Worm (Caenorhabditis elegans) whole organism, L4 larva: ENCODE measurements around the gene W02D7.11.

Source experiments
- F10B5.3 ChIP-seq: sonication (generic microtip); optimal IDR thresholded peaks from 2 replicates; lab custom pipeline; 2016; ENCODE audit warnings: mild to moderate bottlenecking, missing genetic modification characterization, missing compliant biosample characterization
- F37D6.2 ChIP-seq: sonication (generic microtip); optimal IDR thresholded peaks from 2 replicates; lab custom pipeline; 2016; ENCODE audit warnings: mild to moderate bottlenecking, missing genetic modification characterization, missing compliant biosample characterization
- F44E2.7 ChIP-seq: fragments of 200-800 bp; sonication (Bioruptor generic); IDR thresholded peaks from 2 replicates; pipeline ENCODE4 v2.1.2; 2022; ENCODE audit warnings: missing genetic modification characterization, missing compliant biosample characterization
- F49E8.2 ChIP-seq: sonication (generic microtip); optimal IDR thresholded peaks from 2 replicates; lab custom pipeline; 2016; ENCODE audit warnings: missing compliant biosample characterization, mild to moderate bottlenecking, missing genetic modification characterization, borderline replicate concordance
- R02D3.7 ChIP-seq: fragments of 150-350 bp; sonication (generic microtip); optimal IDR thresholded peaks from 3 replicates; lab custom pipeline; 2014; ENCODE audit warnings: missing biosample characterization, missing genetic modification characterization
- T20F7.1 ChIP-seq: fragments of 200-800 bp; sonication (Bioruptor generic); optimal IDR thresholded peaks from 2 replicates; lab custom pipeline; 2018; ENCODE audit warnings: mild to moderate bottlenecking, missing genetic modification characterization, missing compliant biosample characterization
- Y75B8A.6 ChIP-seq: fragments of 200-800 bp; sonication (Bioruptor generic); IDR thresholded peaks from 2 replicates; pipeline ENCODE4 v1.3.6; 2022; ENCODE audit warnings: missing genetic modification reagents, missing genetic modification characterization, missing compliant biosample characterization
- ZK337.2 ChIP-seq: fragments of 200-800 bp; sonication (Bioruptor generic); IDR thresholded peaks from 2 replicates; pipeline ENCODE4 v1.3.6; 2022; ENCODE audit warnings: missing genetic modification reagents, missing genetic modification characterization, missing compliant biosample characterization
- attf-4 ChIP-seq: sonication (generic microtip); optimal IDR thresholded peaks from 3 replicates; lab custom pipeline; 2017; ENCODE audit warnings: missing biosample characterization, missing genetic modification characterization
- ceh-82 ChIP-seq: sonication (generic microtip); optimal IDR thresholded peaks from 2 replicates; lab custom pipeline; 2017; ENCODE audit warnings: missing biosample characterization, missing genetic modification characterization
- daf-16 ChIP-seq, 3 experiments: sonication (generic microtip); optimal IDR thresholded peaks; 2 replicates each; lab custom pipeline; 2016 to 2017; ENCODE audit warnings: missing genetic modification characterization in 3 of 3, missing genetic modification reagents in 3 of 3, mild to moderate bottlenecking in 2 of 3, missing compliant biosample characterization in 2 of 3, missing biosample characterization in 1 of 3, moderate library complexity in 1 of 3
- daf-19 ChIP-seq: fragments of 200-800 bp; sonication (Bioruptor generic); conservative IDR thresholded peaks from 2 replicates; pipeline ENCODE4 v1.3.6; 2022; ENCODE audit warnings: missing genetic modification characterization, missing compliant biosample characterization
- dmd-6 ChIP-seq: fragments of 200-800 bp; sonication (Bioruptor generic); IDR thresholded peaks from 2 replicates; pipeline ENCODE4 v1.3.6; 2022; ENCODE audit warnings: missing genetic modification reagents, missing genetic modification characterization, missing compliant biosample characterization
- dpl-1 ChIP-seq: fragments of 150-350 bp; optimal IDR thresholded peaks from 2 replicates; lab custom pipeline; 2014; ENCODE audit warnings: missing biosample characterization, missing genetic modification reagents, missing genetic modification characterization
- duxl-1 ChIP-seq: sonication (generic microtip); optimal IDR thresholded peaks from 2 replicates; lab custom pipeline; 2016; ENCODE audit warnings: mild to moderate bottlenecking, missing genetic modification characterization, moderate library complexity, missing compliant biosample characterization; ENCODE audit not compliant: poor library complexity
- dve-1 ChIP-seq: sonication (generic microtip); optimal IDR thresholded peaks from 2 replicates; lab custom pipeline; 2017; ENCODE audit warnings: antibody characterized with exemption, mild to moderate bottlenecking, missing genetic modification characterization, missing compliant biosample characterization; ENCODE audit not compliant: insufficient read depth
- fos-1 ChIP-seq: fragments of 150-350 bp; optimal IDR thresholded peaks from 2 replicates; lab custom pipeline; 2014; ENCODE audit warnings: missing biosample characterization, missing genetic modification characterization
- gei-8 ChIP-seq: fragments of 200-800 bp; sonication (Bioruptor generic); optimal IDR thresholded peaks from 2 replicates; lab custom pipeline; 2018; ENCODE audit warnings: mild to moderate bottlenecking, missing genetic modification characterization, missing compliant biosample characterization
- hlh-11 ChIP-seq: fragments of 200-800 bp; sonication (Bioruptor generic); optimal IDR thresholded peaks from 2 replicates; lab custom pipeline; 2018; ENCODE audit warnings: mild to moderate bottlenecking, missing genetic modification characterization, missing compliant biosample characterization
- hlh-30 ChIP-seq: sonication (generic microtip); optimal IDR thresholded peaks from 2 replicates; lab custom pipeline; 2017; ENCODE audit warnings: antibody characterized with exemption, mild to moderate bottlenecking, missing genetic modification characterization, missing compliant biosample characterization; ENCODE audit not compliant: insufficient read depth
- lin-1 ChIP-seq: fragments of 200-800 bp; sonication (Bioruptor generic); IDR thresholded peaks from 2 replicates; pipeline ENCODE4 v1.3.6; 2022; ENCODE audit warnings: missing genetic modification reagents, missing genetic modification characterization, missing compliant biosample characterization
- lin-13 ChIP-seq: fragments of 150-350 bp; optimal IDR thresholded peaks from 2 replicates; lab custom pipeline; 2014; ENCODE audit warnings: missing biosample characterization, missing genetic modification reagents, missing genetic modification characterization
- lin-15B ChIP-seq: fragments of 150-350 bp; sonication (generic microtip); optimal IDR thresholded peaks from 3 replicates; lab custom pipeline; 2014; ENCODE audit warnings: missing biosample characterization, missing genetic modification characterization
- lir-3 ChIP-seq: sonication (generic microtip); optimal IDR thresholded peaks from 2 replicates; lab custom pipeline; 2016; ENCODE audit warnings: mild to moderate bottlenecking, missing genetic modification characterization, missing compliant biosample characterization
- mdl-1 ChIP-seq, 2 experiments: fragments of 150-350 bp in 1 of 2; sonication (generic microtip) in 1 of 2; optimal IDR thresholded peaks; 2 replicates each; lab custom pipeline; 2014 to 2017; ENCODE audit warnings: missing biosample characterization in 2 of 2, missing genetic modification characterization in 2 of 2
- mdt-29 ChIP-seq: fragments of 200-800 bp; sonication (Bioruptor generic); IDR thresholded peaks from 2 replicates; pipeline ENCODE4 v1.3.6; 2022; ENCODE audit warnings: missing genetic modification reagents, missing genetic modification characterization, missing compliant biosample characterization
- mep-1 ChIP-seq: fragments of 150-350 bp; sonication (generic microtip); optimal IDR thresholded peaks from 3 replicates; lab custom pipeline; 2014; ENCODE audit warnings: missing biosample characterization, missing genetic modification characterization
- nhr-11 ChIP-seq: fragments of 150-350 bp; optimal IDR thresholded peaks from 2 replicates; lab custom pipeline; 2014; ENCODE audit warnings: missing biosample characterization, missing genetic modification characterization
- nhr-111 ChIP-seq: fragments of 200-800 bp; sonication (Bioruptor generic); optimal IDR thresholded peaks from 2 replicates; lab custom pipeline; 2018; ENCODE audit warnings: mild to moderate bottlenecking, missing genetic modification characterization, missing compliant biosample characterization
- nhr-237 ChIP-seq: sonication (generic microtip); optimal IDR thresholded peaks from 2 replicates; lab custom pipeline; 2017; ENCODE audit warnings: missing biosample characterization, missing genetic modification characterization
- nhr-28 ChIP-seq: fragments of 150-350 bp; optimal IDR thresholded peaks from 2 replicates; lab custom pipeline; 2014; ENCODE audit warnings: missing biosample characterization, missing genetic modification characterization
- nhr-41 ChIP-seq: fragments of 200-800 bp; sonication (Bioruptor generic); IDR thresholded peaks from 2 replicates; pipeline ENCODE4 v1.3.6; 2022; ENCODE audit warnings: missing genetic modification reagents, missing genetic modification characterization, missing compliant biosample characterization
- nhr-48 ChIP-seq: sonication (generic microtip); optimal IDR thresholded peaks from 2 replicates; lab custom pipeline; 2016; ENCODE audit warnings: mild to moderate bottlenecking, missing genetic modification characterization, missing compliant biosample characterization
- pha-4 ChIP-seq, 2 experiments: fragments of 150-350 bp in 1 of 2; fragments of 200-800 bp in 1 of 2; sonication (Bioruptor generic) in 1 of 2; IDR thresholded peaks in 1 of 2; optimal IDR thresholded peaks in 1 of 2; 2 replicates each; pipeline versions ENCODE4 v1.3.6 to Lab custom; 2014 to 2022; ENCODE audit warnings: missing genetic modification characterization in 2 of 2, missing genetic modification reagents in 2 of 2, missing biosample characterization in 1 of 2, missing compliant biosample characterization in 1 of 2
- php-3 ChIP-seq: fragments of 200-800 bp; sonication (Bioruptor generic); IDR thresholded peaks from 2 replicates; pipeline ENCODE4 v1.3.6; 2022; ENCODE audit warnings: missing genetic modification reagents, missing genetic modification characterization, missing compliant biosample characterization
- pqm-1 ChIP-seq: sonication (generic microtip); optimal IDR thresholded peaks from 2 replicates; lab custom pipeline; 2017; ENCODE audit warnings: missing biosample characterization, missing genetic modification characterization
- rbr-2 ChIP-seq: sonication (generic microtip); optimal IDR thresholded peaks from 2 replicates; lab custom pipeline; 2016; ENCODE audit warnings: missing genotype, missing genetic modification characterization, missing compliant biosample characterization
- sdz-12 ChIP-seq: fragments of 200-800 bp; sonication (Bioruptor generic); optimal IDR thresholded peaks from 2 replicates; lab custom pipeline; 2018; ENCODE audit warnings: mild to moderate bottlenecking, missing genetic modification characterization, missing compliant biosample characterization
- set-16 ChIP-seq: fragments of 200-800 bp; sonication (Bioruptor generic); IDR thresholded peaks from 2 replicates; pipeline ENCODE4 v1.3.6; 2022; ENCODE audit warnings: missing genetic modification reagents, missing genetic modification characterization, missing compliant biosample characterization
- tra-1 ChIP-seq: fragments of 200-800 bp; sonication (Bioruptor generic); IDR thresholded peaks from 2 replicates; pipeline ENCODE4 v1.3.6; 2022; ENCODE audit warnings: missing genetic modification reagents, missing genetic modification characterization, missing compliant biosample characterization
- unc-62 ChIP-seq, 3 experiments: fragments of 150-350 bp in 1 of 3; sonication (generic microtip); optimal IDR thresholded peaks in 2 of 3; peaks in 1 of 3; 1 replicate in 1 of 3; 2 replicates in 2 of 3; lab custom pipeline; 2014 to 2017; ENCODE audit warnings: missing biosample characterization in 3 of 3, missing genetic modification characterization in 3 of 3, missing genetic modification reagents in 3 of 3, missing genotype in 1 of 3
- zag-1 ChIP-seq: fragments of 150-350 bp; optimal IDR thresholded peaks from 2 replicates; lab custom pipeline; 2014; ENCODE audit warnings: missing biosample characterization, missing genetic modification characterization
- zfp-2 ChIP-seq: sonication (generic microtip); optimal IDR thresholded peaks from 2 replicates; lab custom pipeline; 2016; ENCODE audit warnings: mild to moderate bottlenecking, missing genetic modification characterization, missing compliant biosample characterization
- zfp-3 ChIP-seq: fragments of 200-800 bp; sonication (Bioruptor generic); conservative IDR thresholded peaks from 2 replicates; pipeline ENCODE4 v1.3.6; 2022; ENCODE audit warnings: missing genetic modification reagents, missing genetic modification characterization, missing compliant biosample characterization
- zip-2 ChIP-seq: fragments of 150-350 bp; optimal IDR thresholded peaks from 2 replicates; lab custom pipeline; 2014; ENCODE audit warnings: missing biosample characterization, missing genetic modification characterization
- ztf-11 ChIP-seq: fragments of 150-350 bp; optimal IDR thresholded peaks from 2 replicates; lab custom pipeline; 2014; ENCODE audit warnings: missing biosample characterization, missing genetic modification characterization

Gene W02D7.11

ce11 chrV:8268902-8269301, 35.4 kb downstream of the W02D7.11 start, which contains the start of the genes asp-6 and asp-12 (continued):
- TF ChIP-seq nhr-41 = no peak
- TF ChIP-seq php-3 (GFP tag; lab: Robert Waterston, UW) = peak; percentile 80
- no peak for TF ChIP-seq rbr-2 (tag; lab: Kevin White, UChicago)
- TF ChIP-seq daf-19 (GFP tag; lab: Robert Waterston, UW) = no peak
- no peak for TF ChIP-seq mep-1
- TF ChIP-seq lir-3 (tag; lab: Kevin White, UChicago) = no peak
- TF ChIP-seq nhr-11 (tag; lab: Kevin White, UChicago) = no peak
- TF ChIP-seq dmd-6 (GFP tag; lab: Robert Waterston, UW) = peak; percentile 84
- TF ChIP-seq zip-2 (tag; lab: Kevin White, UChicago) = no peak
- TF ChIP-seq fos-1 = no peak
- TF ChIP-seq nhr-237 (tag; lab: Kevin White, UChicago) = no peak
- no peak for TF ChIP-seq nhr-111 (GFP tag; lab: Kevin White, UChicago)
- no peak for TF ChIP-seq tra-1 (GFP tag; lab: Robert Waterston, UW)
- TF ChIP-seq ztf-11 = no peak
- no peak for TF ChIP-seq F10B5.3
- no peak for TF ChIP-seq zfp-2 (tag; lab: Kevin White, UChicago)
- no peak for TF ChIP-seq R02D3.7 (tag; lab: Kevin White, UChicago)
- 0 out of 2 replicates have a peak, but pooled peaks have one; percentile 6 for TF ChIP-seq Y75B8A.6
- peak; percentile 59 for TF ChIP-seq dve-1 (tag; lab: Kevin White, UChicago)
- TF ChIP-seq daf-16 (GFP tag; optimal IDR thresholded peaks at IDR 0.05; lab: Kevin White, UChicago) = no peak
- peak; percentile 64 for TF ChIP-seq daf-16 (tag; optimal IDR thresholded peaks at IDR 0.05; lab: Kevin White, UChicago)
- no peak for TF ChIP-seq dpl-1 (GFP tag; lab: Kevin White, UChicago)
- no peak for TF ChIP-seq sdz-12 (GFP tag; lab: Kevin White, UChicago)
- TF ChIP-seq nhr-48 (tag; lab: Kevin White, UChicago) = peak; percentile 29
- no peak for TF ChIP-seq lin-15B (tag; lab: Kevin White, UChicago)
- TF ChIP-seq zfp-3 (GFP tag; lab: Robert Waterston, UW) = no peak
- no peak for TF ChIP-seq F49E8.2 (tag; lab: Kevin White, UChicago)
- TF ChIP-seq mdt-29 (GFP tag; lab: Robert Waterston, UW) = peak; percentile 28; the same call in 1 of the 2 replicates
- TF ChIP-seq ceh-82 (tag; lab: Kevin White, UChicago) = no peak
- peak; percentile 69 for TF ChIP-seq hlh-11 (tag; lab: Kevin White, UChicago)
- peak; percentile 59 for TF ChIP-seq pqm-1
- no peak for TF ChIP-seq F37D6.2
- TF ChIP-seq unc-62 (GFP tag; optimal IDR thresholded peaks at IDR 0.05 in 1 of 2; lab: Kevin White, UChicago) = peak in 1 of 2 experiments; percentile 12
- TF ChIP-seq unc-62 (tag; optimal IDR thresholded peaks at IDR 0.05; lab: Kevin White, UChicago) = no peak
- no peak for TF ChIP-seq lin-13 (GFP tag; lab: Kevin White, UChicago)

ce11 chrV:8267275-8267674, 37.0 kb downstream of the W02D7.11 start:
- TF ChIP-seq F44E2.7 (GFP tag; lab: Robert Waterston, UW) = no peak
- peak; percentile 93 for TF ChIP-seq pqm-1
- TF ChIP-seq mep-1 = peak; percentile 69
- TF ChIP-seq sdz-12 (GFP tag; lab: Kevin White, UChicago) = no peak
- TF ChIP-seq zag-1 (tag; lab: Kevin White, UChicago) = no peak
- peak; percentile 40 for TF ChIP-seq T20F7.1 (GFP tag; lab: Kevin White, UChicago)
- peak; percentile 75 for TF ChIP-seq nhr-28 (tag; lab: Kevin White, UChicago)
- TF ChIP-seq dve-1 (tag; lab: Kevin White, UChicago) = peak; percentile 76
- TF ChIP-seq hlh-30 (tag; lab: Kevin White, UChicago) = no peak
- no peak for TF ChIP-seq mdl-1 (tag; optimal IDR thresholded peaks at IDR 0.05; lab: Kevin White, UChicago)
- TF ChIP-seq pha-4 (GFP tag; IDR thresholded peaks at IDR 0.05; lab: Robert Waterston, UW) = no peak
- no peak for TF ChIP-seq pha-4 (tag; optimal IDR thresholded peaks at IDR 0.05; lab: Kevin White, UChicago)
- no peak for TF ChIP-seq gei-8 (GFP tag; lab: Kevin White, UChicago)
- TF ChIP-seq attf-4 (tag; lab: Kevin White, UChicago) = no peak
- no peak for TF ChIP-seq zfp-2 (tag; lab: Kevin White, UChicago)
- TF ChIP-seq dmd-6 (GFP tag; lab: Robert Waterston, UW) = peak; percentile 80
- peak; percentile 54 for TF ChIP-seq hlh-11 (tag; lab: Kevin White, UChicago)
- no peak for TF ChIP-seq set-16
- peak; percentile 28 for TF ChIP-seq nhr-48 (tag; lab: Kevin White, UChicago)
- TF ChIP-seq daf-16 (GFP tag; optimal IDR thresholded peaks at IDR 0.05; lab: Kevin White, UChicago) = no peak
- TF ChIP-seq daf-16 (tag; optimal IDR thresholded peaks at IDR 0.05; lab: Kevin White, UChicago) = peak; percentile 67
- peak; percentile 31 for TF ChIP-seq fos-1
- peak in 1 of 2 experiments; percentile 41 for TF ChIP-seq unc-62 (GFP tag; optimal IDR thresholded peaks at IDR 0.05 in 1 of 2; lab: Kevin White, UChicago)
- TF ChIP-seq unc-62 (tag; optimal IDR thresholded peaks at IDR 0.05; lab: Kevin White, UChicago) = no peak
- TF ChIP-seq ZK337.2 (GFP tag; lab: Robert Waterston, UW) = no peak
- no peak for TF ChIP-seq duxl-1 (tag; lab: Kevin White, UChicago)
- no peak for TF ChIP-seq dpl-1 (GFP tag; lab: Kevin White, UChicago)
- 0 out of 2 replicates have a peak, but pooled peaks have one; percentile 55 for TF ChIP-seq lin-1 (GFP tag; lab: Robert Waterston, UW)
- TF ChIP-seq php-3 (GFP tag; lab: Robert Waterston, UW) = no peak
